Fruit fly (Drosophila melanogaster): ENCODE measurements around the gene CG15578.
A peak's percentile ranks its signal among the peaks of the same experiment; 100 is the strongest.

The CG15578 gene

dm6 chrX:4323911-4324368 lies 46.2 kb upstream of the CG15578 start (continued):
- TF ChIP-seq CG4318 (GFP tag; optimal IDR thresholded peaks at IDR 0.05), result peak; percentile 74
- peak; percentile 61 for TF ChIP-seq Gug (GFP tag; IDR thresholded peaks at IDR 0.05)
- peak; percentile 70 for TF ChIP-seq fkh (GFP tag; optimal IDR thresholded peaks at IDR 0.05)
- no peak for TF ChIP-seq CG9139 (GFP tag; optimal IDR thresholded peaks at IDR 0.05)
- TF ChIP-seq CG16779 (tag; optimal IDR thresholded peaks at IDR 0.05), result no peak
- TF ChIP-seq Hr38 (GFP tag; optimal IDR thresholded peaks at IDR 0.05), result no peak
- TF ChIP-seq Eip78C (GFP tag), result peak; percentile 93
- peak; percentile 68 for TF ChIP-seq Ets21C (GFP tag; optimal IDR thresholded peaks at IDR 0.05)
- TF ChIP-seq Smox (GFP tag; optimal IDR thresholded peaks at IDR 0.05), result peak; percentile 79
- peak; percentile 77 for TF ChIP-seq acj6 (GFP tag; optimal IDR thresholded peaks at IDR 0.05)
- no peak for TF ChIP-seq dac (GFP tag; optimal IDR thresholded peaks at IDR 0.05)
- no peak for TF ChIP-seq Eip93F (GFP tag; optimal IDR thresholded peaks at IDR 0.05)
- peak; percentile 58 for TF ChIP-seq Ets96B (tag; optimal IDR thresholded peaks at IDR 0.05)
- TF ChIP-seq CG8119 (GFP tag; IDR thresholded peaks at IDR 0.05), result peak; percentile 79
- TF ChIP-seq fd85E (GFP tag; optimal IDR thresholded peaks at IDR 0.05), result no peak
- peak; percentile 76; the same call in 2 of the 3 replicates for TF ChIP-seq CG6163 (GFP tag; IDR thresholded peaks at IDR 0.05)
- peak; percentile 71 for TF ChIP-seq CG10631 (GFP tag; optimal IDR thresholded peaks at IDR 0.05)
- peak; percentile 53 for TF ChIP-seq fd59A (GFP tag; optimal IDR thresholded peaks at IDR 0.05)
- peak; percentile 40 for TF ChIP-seq CG3032 (tag; optimal IDR thresholded peaks at IDR 0.05)
- TF ChIP-seq vri (GFP tag; optimal IDR thresholded peaks at IDR 0.05), result no peak
- peak; percentile 79 for TF ChIP-seq CG15336 (GFP tag; IDR thresholded peaks at IDR 0.05)
- TF ChIP-seq CG8632 (GFP tag; optimal IDR thresholded peaks at IDR 0.05), result peak; percentile 60
- peak; percentile 88 for TF ChIP-seq topi (GFP tag; optimal IDR thresholded peaks at IDR 0.05)

- TF ChIP-seq Sox14 (GFP tag; optimal IDR thresholded peaks at IDR 0.05) (peak; percentile 37), CG10631 (GFP tag; optimal IDR thresholded peaks at IDR 0.05) (peak; percentile 27), CG3032 (tag; optimal IDR thresholded peaks at IDR 0.05) (no peak), CG6792 (GFP tag; optimal IDR thresholded peaks at IDR 0.05) (peak; percentile 55), CG31627 (GFP tag; optimal IDR thresholded peaks at IDR 0.05) (peak; percentile 61), fkh (GFP tag; optimal IDR thresholded peaks at IDR 0.05) (no peak), CG8632 (GFP tag; optimal IDR thresholded peaks at IDR 0.05) (peak; percentile 55), topi (GFP tag; optimal IDR thresholded peaks at IDR 0.05) (peak; percentile 66), CG11762 (GFP tag; optimal IDR thresholded peaks at IDR 0.05; ENCODE audit: insufficient read depth) (no peak), dac (GFP tag; optimal IDR thresholded peaks at IDR 0.05) (peak; percentile 49), CG10669 (GFP tag; optimal IDR thresholded peaks at IDR 0.05) (peak; percentile 19), CG32006 (GFP tag; optimal IDR thresholded peaks at IDR 0.05) (peak; percentile 73), Lpt (GFP tag; optimal IDR thresholded peaks at IDR 0.05) (peak; percentile 42), CG6854 (GFP tag; optimal IDR thresholded peaks at IDR 0.05) (no peak), ss (GFP tag; optimal IDR thresholded peaks at IDR 0.05) (peak; percentile 58 to 68), achi (GFP tag; optimal IDR thresholded peaks at IDR 0.05) (peak; percentile 54), Hr4 (GFP tag; optimal IDR thresholded peaks at IDR 0.05) (peak; percentile 56), fd59A (GFP tag; optimal IDR thresholded peaks at IDR 0.05) (no peak), Blimp-1 (GFP tag; optimal IDR thresholded peaks at IDR 0.05) (no peak), net (GFP tag; optimal IDR thresholded peaks at IDR 0.05) (peak; percentile 59), pdm3 (GFP tag; optimal IDR thresholded peaks at IDR 0.05) (peak; percentile 52), CG7368 (GFP tag; optimal IDR thresholded peaks at IDR 0.05) (peak; percentile 5), eg (GFP tag; IDR thresholded peaks at IDR 0.05) (peak; percentile 62; the same call in 1 of the 3 replicates), Sox15 (GFP tag; optimal IDR thresholded peaks at IDR 0.05) (no peak), CG11902 (GFP tag; optimal IDR thresholded peaks at IDR 0.05) (no peak), CG6163 (GFP tag; IDR thresholded peaks at IDR 0.05) (peak; percentile 51; the same call in 2 of the 3 replicates), CG9139 (GFP tag; optimal IDR thresholded peaks at IDR 0.05) (peak; percentile 52), cyc (GFP tag; optimal IDR thresholded peaks at IDR 0.05) (peak; percentile 22), CG6276 (GFP tag; optimal IDR thresholded peaks at IDR 0.05) (peak; percentile 27), lz (GFP tag; optimal IDR thresholded peaks at IDR 0.05) (peak; percentile 61), spab (GFP tag; optimal IDR thresholded peaks at IDR 0.05) (peak; percentile 21), OdsH (GFP tag; optimal IDR thresholded peaks at IDR 0.05) (peak; percentile 46), esn (GFP tag; optimal IDR thresholded peaks at IDR 0.05) (peak; percentile 60), acj6 (GFP tag; optimal IDR thresholded peaks at IDR 0.05) (peak; percentile 30)
Observed at dm6 chrX:4322234-4323210, 44.8 kb upstream of the CG15578 start, which contains the start of gene norpA. Gene norpA, plus strand, starts transcription at chrX:4322626.
